Worm (Caenorhabditis elegans) whole organism, late embryonic: Measurements from ENCODE around the gene R11D1.2.

ENCODE experiments used
- ama-1 ChIP-seq: fragments of 150-350 bp; optimal IDR thresholded peaks from 2 replicates; lab custom pipeline; 2014
- dmd-4 ChIP-seq: sonication (generic microtip); optimal IDR thresholded peaks from 2 replicates; lab custom pipeline; 2016; ENCODE audit warnings: borderline replicate concordance, missing genetic modification characterization, missing compliant biosample characterization
- eyg-1 ChIP-seq: sonication (generic microtip); optimal IDR thresholded peaks from 2 replicates; lab custom pipeline; 2016; ENCODE audit warnings: missing genotype, missing genetic modification characterization, missing compliant biosample characterization
- hlh-13 ChIP-seq: fragments of 200-800 bp; sonication (Bioruptor generic); optimal IDR thresholded peaks from 2 replicates; lab custom pipeline; 2018; ENCODE audit warnings: mild to moderate bottlenecking, missing genetic modification characterization, missing compliant biosample characterization
- pha-2 ChIP-seq: sonication (generic microtip); optimal IDR thresholded peaks from 2 replicates; lab custom pipeline; 2017; ENCODE audit warnings: mild to moderate bottlenecking, missing genetic modification characterization, missing compliant biosample characterization
- pqm-1 ChIP-seq: sonication (generic microtip); optimal IDR thresholded peaks from 2 replicates; lab custom pipeline; 2016; ENCODE audit warnings: missing genetic modification characterization, missing compliant biosample characterization

DNA sequence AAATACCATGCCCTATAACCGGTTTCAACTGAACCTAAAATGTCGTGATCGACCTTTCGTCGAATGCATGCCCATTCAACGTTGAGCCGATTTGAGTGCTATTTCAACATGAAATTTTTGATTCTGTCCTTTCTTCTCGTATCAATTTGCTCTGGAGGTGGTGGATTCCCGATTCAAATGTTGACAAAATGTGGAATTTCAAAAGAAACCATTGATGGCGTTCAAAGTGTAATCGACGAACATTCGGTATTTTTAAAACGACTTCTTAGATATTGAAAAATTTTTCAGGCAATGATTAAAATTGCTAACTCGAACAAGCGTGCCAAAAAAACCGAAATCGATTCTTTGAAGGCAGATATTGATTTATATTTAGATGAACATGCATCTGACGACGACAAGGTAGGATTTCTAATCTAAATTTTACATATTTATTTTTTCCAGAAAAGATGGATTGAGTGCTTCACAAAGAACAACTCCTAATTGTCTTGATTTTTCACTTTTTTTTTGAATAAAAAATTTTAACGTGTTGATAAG is 18.8 kb downstream of the R11D1.2 start, which contains the start of gene R11D1.13:
- no peak for TF ChIP-seq ama-1 (lab: Kevin White, UChicago)
- no peak for TF ChIP-seq dmd-4
- no peak for TF ChIP-seq hlh-13 (GFP tag; lab: Kevin White, UChicago)
- no peak for TF ChIP-seq eyg-1
- TF ChIP-seq pha-2 (tag; lab: Kevin White, UChicago), result no peak
- no peak for TF ChIP-seq pqm-1 (tag; lab: Kevin White, UChicago)
